Worm (Caenorhabditis elegans): ENCODE results near the gene nuo-5.
A peak's percentile ranks its signal among the peaks of the same experiment; 100 is the strongest.

The nuo-5 gene

DNA sequence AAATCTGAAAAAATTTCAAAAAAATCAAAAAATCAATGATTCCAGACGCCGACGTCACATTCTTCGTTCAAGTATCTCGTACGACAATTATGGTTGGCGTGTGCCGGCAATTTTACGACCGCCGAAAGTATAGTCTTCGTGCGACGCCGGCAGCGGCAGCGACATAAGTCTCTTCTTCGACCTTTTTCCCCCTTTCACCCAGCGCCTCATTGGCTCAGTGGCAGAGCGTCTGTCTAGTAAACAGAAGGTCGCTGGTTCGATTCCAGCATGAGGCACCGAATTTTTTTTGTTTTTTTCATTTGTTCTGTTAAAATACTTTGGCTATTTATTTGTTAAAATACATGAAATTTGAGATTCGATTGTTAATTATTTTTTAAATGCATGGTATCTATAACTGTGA, 25.0 kb upstream of the nuo-5 start (continued):
- no peak for TF ChIP-seq nhr-25 (tag; optimal IDR thresholded peaks at IDR 0.05; ENCODE audit: borderline replicate concordance, insufficient read depth)
- TF ChIP-seq hlh-11 (tag; optimal IDR thresholded peaks at IDR 0.05): no peak
- peak; percentile 34 for TF ChIP-seq unc-130 (GFP tag; optimal IDR thresholded peaks at IDR 0.05)
- no peak for TF ChIP-seq dmd-9 (GFP tag; IDR thresholded peaks at IDR 0.05)
- peak; percentile 65 for TF ChIP-seq vab-7 (GFP tag; IDR thresholded peaks at IDR 0.05)
- TF ChIP-seq Y105C5A.15 (GFP tag; IDR thresholded peaks at IDR 0.05): 0 out of 2 replicates have a peak, but pooled peaks have one; percentile 26
- no peak for TF ChIP-seq fkh-10 (GFP tag; optimal IDR thresholded peaks at IDR 0.05)
- TF ChIP-seq hlh-30 (tag; optimal IDR thresholded peaks at IDR 0.05; ENCODE audit: insufficient read depth): peak; percentile 44
- TF ChIP-seq duxl-1 (tag; optimal IDR thresholded peaks at IDR 0.05; ENCODE audit: poor library complexity): no peak
- peak; percentile 49 for TF ChIP-seq lin-13 (GFP tag; optimal IDR thresholded peaks at IDR 0.05)
- TF ChIP-seq D1046.2 (GFP tag; IDR thresholded peaks at IDR 0.05): 0 out of 2 replicates have a peak, but pooled peaks have one; percentile 39
- TF ChIP-seq pqm-1 (tag; optimal IDR thresholded peaks at IDR 0.05): no peak
- TF ChIP-seq madf-9 (GFP tag; conservative IDR thresholded peaks at IDR 0.05): peak; percentile 44; the same call in 1 of the 2 replicates
- no peak for TF ChIP-seq aly-2 (tag; optimal IDR thresholded peaks at IDR 0.05)
- no peak for TF ChIP-seq cey-2 (tag; optimal IDR thresholded peaks at IDR 0.05; ENCODE audit: borderline replicate concordance, insufficient read depth)
- TF ChIP-seq dpl-1 (GFP tag; optimal IDR thresholded peaks at IDR 0.05): no peak
- TF ChIP-seq mes-2 (tag; optimal IDR thresholded peaks at IDR 0.05; ENCODE audit: poor library complexity, severe bottlenecking): peak; percentile 61
- no peak for TF ChIP-seq ceh-32 (tag; optimal IDR thresholded peaks at IDR 0.05; ENCODE audit: poor library complexity)
- 0 out of 2 replicates have a peak, but pooled peaks have one; percentile 21 for TF ChIP-seq nhr-42 (GFP tag; IDR thresholded peaks at IDR 0.05)
- peak in 1 of 2 experiments; percentile 20 for TF ChIP-seq daf-16 (GFP tag; optimal IDR thresholded peaks at IDR 0.05)
- TF ChIP-seq daf-16 (tag; optimal IDR thresholded peaks at IDR 0.05): peak; percentile 85
- no peak for TF ChIP-seq lin-39 (tag; optimal IDR thresholded peaks at IDR 0.05)
- TF ChIP-seq tag-97 (GFP tag; IDR thresholded peaks at IDR 0.05): no peak
- TF ChIP-seq mxl-3 (GFP tag; optimal IDR thresholded peaks at IDR 0.05): peak; percentile 9
- peak in 1 of 2 experiments; percentile 79; a peak in 1 of 4 replicates for TF ChIP-seq madf-5 (GFP tag; IDR thresholded peaks at IDR 0.05)
- no peak for TF ChIP-seq F49E8.2 (tag; optimal IDR thresholded peaks at IDR 0.05; ENCODE audit: borderline replicate concordance)
- TF ChIP-seq mxl-2 (GFP tag; conservative IDR thresholded peaks at IDR 0.05): no peak
- TF ChIP-seq lim-7 (GFP tag; IDR thresholded peaks at IDR 0.05): peak; percentile 83
- TF ChIP-seq ZK337.2 (GFP tag; IDR thresholded peaks at IDR 0.05): no peak
- no peak for TF ChIP-seq nhr-48 (tag; optimal IDR thresholded peaks at IDR 0.05)
- TF ChIP-seq lin-1 (GFP tag; IDR thresholded peaks at IDR 0.05): peak; percentile 58; the same call in 1 of the 2 replicates
- TF ChIP-seq nhr-6 (tag; optimal IDR thresholded peaks at IDR 0.05): no peak

- TF ChIP-seq sdz-12 (GFP tag; optimal IDR thresholded peaks at IDR 0.05) (no peak), nhr-28 (tag; optimal IDR thresholded peaks at IDR 0.05) (peak; percentile 37)
Measured at ce11 chrV:2675692-2676091, 23.1 kb upstream of the nuo-5 start.

DNA sequence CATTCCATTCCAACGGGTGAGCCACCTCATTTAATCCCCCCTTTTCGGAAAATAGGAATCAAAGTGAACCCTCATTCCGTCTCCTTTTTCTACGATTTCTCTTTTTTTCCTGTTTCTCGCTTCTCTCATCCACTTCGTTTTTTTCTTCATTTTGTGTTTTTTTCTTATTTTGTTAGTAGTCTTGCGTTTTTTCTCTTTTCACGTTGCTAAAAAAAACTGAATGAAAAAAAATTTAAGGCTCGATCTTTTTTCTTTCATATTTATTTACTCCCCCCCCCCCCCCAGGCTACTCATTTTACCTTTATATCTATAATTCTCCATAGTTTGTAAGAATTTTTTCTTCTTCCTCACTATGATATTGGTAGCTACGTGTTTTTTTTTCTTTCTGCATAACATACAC, 21.1 kb upstream of the nuo-5 start:
- TF ChIP-seq unc-62 (GFP tag; optimal IDR thresholded peaks at IDR 0.05 in 1 of 2): peak in 1 of 2 experiments; percentile 94
- TF ChIP-seq unc-62 (tag; optimal IDR thresholded peaks at IDR 0.05): no peak
- TF ChIP-seq R02D3.7 (tag; optimal IDR thresholded peaks at IDR 0.05): no peak
- peak; percentile 30 for TF ChIP-seq aha-1 (tag)
- no peak for TF ChIP-seq snpc-4 (tag; optimal IDR thresholded peaks at IDR 0.05)
- TF ChIP-seq Y48G9A.11 (GFP tag; IDR thresholded peaks at IDR 0.05): no peak
- no peak for TF ChIP-seq nhr-41 (GFP tag; IDR thresholded peaks at IDR 0.05)
- TF ChIP-seq lin-1 (GFP tag; IDR thresholded peaks at IDR 0.05): no peak

Data from whole organism, L4 larva.